Worm (Caenorhabditis elegans) whole organism, late embryonic: Measurements from ENCODE around the gene exos-4.2.

Experiments
- Y22D7AL.16 ChIP-seq: sonication (generic microtip); optimal IDR thresholded peaks from 2 replicates; lab custom pipeline; 2016; ENCODE audit warnings: missing genetic modification characterization, missing compliant biosample characterization
- ama-1 ChIP-seq: fragments of 150-350 bp; optimal IDR thresholded peaks from 2 replicates; lab custom pipeline; 2014
- elt-2 ChIP-seq: sonication (generic microtip); optimal IDR thresholded peaks from 2 replicates; lab custom pipeline; 2016; ENCODE audit warnings: missing genetic modification reagents, missing genetic modification characterization, missing compliant biosample characterization
- nfya-1 ChIP-seq: sonication (generic microtip); optimal IDR thresholded peaks from 2 replicates; lab custom pipeline; 2017; ENCODE audit warnings: missing genetic modification characterization, mild to moderate bottlenecking, missing compliant biosample characterization, antibody characterized with exemption, moderate library complexity
- pat-9 ChIP-seq: fragments of 200-800 bp; sonication (Bioruptor generic); optimal IDR thresholded peaks from 2 replicates; lab custom pipeline; 2018; ENCODE audit warnings: mild to moderate bottlenecking, missing genetic modification characterization, moderate library complexity, missing compliant biosample characterization
- pax-1 ChIP-seq: fragments of 150-350 bp; optimal IDR thresholded peaks from 2 replicates; lab custom pipeline; 2014; ENCODE audit warnings: missing biosample characterization, missing genetic modification characterization
- pros-1 ChIP-seq: fragments of 150-350 bp; optimal IDR thresholded peaks from 2 replicates; lab custom pipeline; 2014; ENCODE audit warnings: missing biosample characterization, missing genetic modification reagents, missing genetic modification characterization

- no peak for TF ChIP-seq ama-1
- TF ChIP-seq pros-1, result no peak
- no peak for TF ChIP-seq Y22D7AL.16 (tag; lab: Kevin White, UChicago)
- TF ChIP-seq pat-9 (tag; lab: Kevin White, UChicago), result no peak
- TF ChIP-seq pax-1 (tag; lab: Kevin White, UChicago), result no peak
- TF ChIP-seq nfya-1 (tag; lab: Kevin White, UChicago), result no peak
- TF ChIP-seq elt-2 (tag; lab: Kevin White, UChicago), result no peak
Measured at ce11 chrIII:839491-839890, 20.5 kb upstream of the exos-4.2 start, which contains the start of gene dos-3.
